Worm (Caenorhabditis elegans): ENCODE results near the gene puf-6.

ce11 chrII:13065251-13065650, 22.0 kb upstream of the puf-6 start:
- TF ChIP-seq jun-1 (tag; optimal IDR thresholded peaks at IDR 0.05) (no peak), zag-1 (tag; optimal IDR thresholded peaks at IDR 0.05) (no peak), F10B5.3 (tag; optimal IDR thresholded peaks at IDR 0.05) (no peak), lir-3 (tag; optimal IDR thresholded peaks at IDR 0.05) (no peak)

Data from whole organism, L4 larva.